Worm (Caenorhabditis elegans) whole organism, dauer: ENCODE results near the gene Y105C5A.13.
"Not testable (repeated sequence)": the region's sequence is repeated elsewhere in the genome, so short reads cannot be mapped to it uniquely, and the experiment has no call there.

Experiments
- unc-62 ChIP-seq: sonication (generic microtip); optimal IDR thresholded peaks from 2 replicates; lab custom pipeline; 2017; ENCODE audit warnings: missing biosample characterization, missing genetic modification reagents, missing genetic modification characterization

Gene Y105C5A.13

ce11 chrIV:15648245-15648644 lies 7.2 kb downstream of the Y105C5A.13 start:
- TF ChIP-seq unc-62 (GFP tag; lab: Kevin White, UChicago), result no peak

- TF ChIP-seq unc-62 (GFP tag; lab: Kevin White, UChicago), result no peak
Observed at ce11 chrIV:15658444-15658843, 17.4 kb downstream of the Y105C5A.13 start.

- TF ChIP-seq unc-62 (GFP tag; lab: Kevin White, UChicago), result no peak
Observed at ce11 chrIV:15672994-15673393, 32.0 kb downstream of the Y105C5A.13 start.

DNA sequence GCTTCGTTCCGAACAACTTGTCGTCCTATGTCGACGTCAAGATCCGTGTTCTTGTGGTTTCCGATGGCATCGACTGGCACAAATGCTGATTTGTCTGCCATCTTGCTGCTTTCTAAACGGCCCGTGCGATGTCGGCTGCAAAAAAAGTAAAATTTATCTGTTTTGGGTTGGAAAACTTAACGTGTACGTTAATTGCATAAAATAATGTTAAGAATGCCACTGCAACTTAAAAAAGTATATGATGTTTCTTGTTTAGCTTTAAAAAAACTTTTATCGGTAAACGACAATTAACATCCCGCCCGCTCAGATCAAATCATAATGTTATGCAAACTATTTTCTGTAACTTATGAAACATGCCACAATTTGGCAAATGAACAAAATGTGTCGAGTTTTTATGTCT lies 40.4 kb downstream of the Y105C5A.13 start, which contains the start of gene Y105C5A.26:
Gene Y105C5A.26 (minus strand): TSS at position 101 of the 400 bp plus-strand sequence.
- TF ChIP-seq unc-62 (GFP tag; lab: Kevin White, UChicago), result not testable (repeated sequence)

- no peak for TF ChIP-seq unc-62 (GFP tag; lab: Kevin White, UChicago)
Observed at ce11 chrIV:15684521-15684920, 43.5 kb downstream of the Y105C5A.13 start.

DNA sequence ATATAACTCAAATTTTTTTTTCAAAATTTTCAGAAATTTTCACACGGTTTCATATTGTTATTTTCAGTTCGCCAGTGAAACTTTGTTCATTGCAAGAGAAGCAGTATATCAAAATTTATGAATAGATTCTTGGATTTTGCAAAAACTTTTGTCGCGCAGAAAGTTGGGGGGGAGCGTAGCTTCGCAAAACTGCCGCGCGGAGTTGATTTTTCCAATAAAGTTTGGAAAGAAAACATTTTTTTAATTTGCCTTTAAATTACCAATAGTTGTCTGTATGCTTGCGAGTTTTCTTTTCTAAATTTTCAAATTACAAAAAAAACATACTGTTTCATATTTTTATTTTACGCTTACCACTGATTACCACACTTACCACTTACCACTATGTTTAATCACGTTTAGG lies 45.2 kb downstream of the Y105C5A.13 start:
- no peak for TF ChIP-seq unc-62 (GFP tag; lab: Kevin White, UChicago)

- no peak for TF ChIP-seq unc-62 (GFP tag; lab: Kevin White, UChicago)
Observed at ce11 chrIV:15687825-15688224, 46.8 kb downstream of the Y105C5A.13 start.

- TF ChIP-seq unc-62 (GFP tag; lab: Kevin White, UChicago), result no peak
Observed at ce11 chrIV:15688524-15689479, 47.8 kb downstream of the Y105C5A.13 start, which contains the start of gene Y105C5A.15. TSS of gene Y105C5A.15 (plus strand) at chrIV:15689201.

DNA sequence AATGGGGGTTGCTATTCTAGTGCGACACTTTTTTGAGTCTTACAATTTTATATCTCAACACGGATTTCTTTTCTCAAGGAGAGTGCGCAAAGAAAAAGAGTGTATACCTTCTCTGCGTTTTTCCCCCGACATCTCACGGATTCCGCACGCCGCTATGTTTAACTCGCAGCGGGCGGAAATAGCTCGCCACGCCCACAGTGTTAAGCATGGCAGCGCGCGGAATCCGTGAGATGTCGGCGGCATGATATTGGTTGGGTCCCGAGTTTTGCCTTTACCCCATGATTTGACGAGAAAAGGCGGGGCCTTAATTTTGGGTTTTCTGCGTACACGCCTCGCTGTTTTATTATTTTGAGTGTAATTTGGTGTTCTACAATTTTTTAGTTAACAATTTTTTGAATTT lies 50.8 kb downstream of the Y105C5A.13 start:
- no peak for TF ChIP-seq unc-62 (GFP tag; lab: Kevin White, UChicago)

- TF ChIP-seq unc-62 (GFP tag; lab: Kevin White, UChicago), result no peak
Observed at ce11 chrIV:15693268-15693667, 52.2 kb downstream of the Y105C5A.13 start.
